Worm (Caenorhabditis elegans): ENCODE measurements around the gene cyn-17.
A peak's percentile ranks its signal among the peaks of the same experiment; 100 is the strongest.

The cyn-17 gene

DNA sequence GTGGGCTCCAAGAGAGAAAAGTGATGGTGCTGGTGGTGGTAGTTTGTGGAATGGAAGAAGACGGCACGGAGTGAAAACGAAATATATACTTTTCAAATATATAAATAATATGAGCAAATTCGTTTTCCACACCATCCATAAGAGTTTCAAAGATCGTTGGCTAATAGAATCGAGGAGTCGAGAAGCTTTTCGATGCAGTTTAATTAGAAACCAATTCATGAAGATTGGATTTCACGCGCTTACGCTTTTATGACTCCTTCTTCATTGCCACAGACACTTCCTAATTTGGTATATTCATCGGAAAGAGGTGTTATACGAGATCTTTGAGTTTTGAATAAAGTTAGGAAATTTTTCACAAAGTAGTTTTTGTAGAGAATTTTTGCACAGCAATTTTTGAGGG lies 51.2 kb downstream of the cyn-17 start:
- TF ChIP-seq Y48G9A.11 (GFP tag; IDR thresholded peaks at IDR 0.05) (no peak), lin-13 (GFP tag; optimal IDR thresholded peaks at IDR 0.05) (no peak), ztf-11 (tag; optimal IDR thresholded peaks at IDR 0.05) (no peak), nhr-102 (tag; optimal IDR thresholded peaks at IDR 0.05) (no peak), aha-1 (tag) (peak; percentile 74)

DNA sequence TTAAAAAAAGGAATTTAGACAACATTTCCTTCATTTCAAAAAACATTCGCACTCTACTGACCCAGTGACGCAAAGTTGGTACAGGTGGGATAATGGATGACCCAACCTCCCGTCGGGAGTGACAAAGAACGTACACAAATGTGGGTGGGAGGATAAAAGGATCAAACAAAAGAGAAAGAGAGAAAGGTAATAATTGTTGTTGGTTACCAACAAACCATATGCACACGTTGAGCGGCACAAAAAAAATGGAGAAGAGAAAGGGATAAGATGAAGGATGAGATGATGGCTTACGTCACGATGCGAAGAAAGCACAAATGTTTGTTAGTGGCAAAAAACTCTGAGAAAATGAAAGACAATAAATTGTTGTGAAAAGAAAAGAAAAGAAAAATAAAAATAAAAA lies 52.2 kb downstream of the cyn-17 start:
- no peak for TF ChIP-seq attf-4 (tag; optimal IDR thresholded peaks at IDR 0.05)
- TF ChIP-seq nhr-25 (tag; optimal IDR thresholded peaks at IDR 0.05; ENCODE audit: borderline replicate concordance, insufficient read depth) = no peak
- TF ChIP-seq dmd-6 (GFP tag; IDR thresholded peaks at IDR 0.05) = no peak
- peak; percentile 12 for TF ChIP-seq nhr-28 (tag; optimal IDR thresholded peaks at IDR 0.05)
- peak; percentile 15 for TF ChIP-seq rbr-2 (tag; optimal IDR thresholded peaks at IDR 0.05)
- TF ChIP-seq zip-11 (GFP tag; IDR thresholded peaks at IDR 0.05) = no peak
- no peak for TF ChIP-seq aha-1 (tag)
- peak; percentile 38 for TF ChIP-seq nhr-11 (tag; optimal IDR thresholded peaks at IDR 0.05)
- TF ChIP-seq hlh-11 (tag; optimal IDR thresholded peaks at IDR 0.05) = peak; percentile 29
- no peak for TF ChIP-seq sdz-12 (GFP tag; optimal IDR thresholded peaks at IDR 0.05)
- no peak for TF ChIP-seq F26F4.8 (GFP tag; conservative IDR thresholded peaks at IDR 0.05)
- peak in 1 of 2 experiments; percentile 67 for TF ChIP-seq daf-16 (GFP tag; optimal IDR thresholded peaks at IDR 0.05)
- TF ChIP-seq daf-16 (tag; optimal IDR thresholded peaks at IDR 0.05) = no peak

DNA sequence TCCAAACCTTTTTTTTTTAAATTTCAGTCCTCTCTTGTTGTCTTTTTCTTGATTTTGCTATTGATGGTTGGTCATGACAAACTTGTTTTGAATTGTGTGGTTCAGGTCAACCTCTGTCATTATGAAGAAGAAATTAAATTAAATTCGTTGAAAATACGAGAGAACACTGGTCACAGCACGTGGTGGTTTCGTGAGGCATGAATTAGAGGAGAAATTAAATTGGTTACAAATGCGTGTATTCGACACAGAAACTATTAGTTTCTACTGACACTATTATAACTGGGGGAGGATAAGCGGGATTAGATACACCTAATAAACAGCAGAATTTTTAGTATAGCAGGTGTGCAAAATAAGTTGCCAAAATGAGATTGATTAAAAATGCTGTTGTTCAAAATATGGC lies 52.6 kb downstream of the cyn-17 start:
- TF ChIP-seq nhr-25 (tag; optimal IDR thresholded peaks at IDR 0.05; ENCODE audit: borderline replicate concordance, insufficient read depth) = no peak
- TF ChIP-seq daf-12 (tag; optimal IDR thresholded peaks at IDR 0.05) = no peak
- no peak for TF ChIP-seq ctbp-1 (GFP tag; IDR thresholded peaks at IDR 0.05)
- no peak for TF ChIP-seq R02D3.7 (tag; optimal IDR thresholded peaks at IDR 0.05)
- no peak for TF ChIP-seq hif-1 (tag; optimal IDR thresholded peaks at IDR 0.05)
- no peak for TF ChIP-seq dpl-1 (GFP tag; optimal IDR thresholded peaks at IDR 0.05)

Measured in whole organism, L4 larva.